Fruit fly (Drosophila melanogaster): ENCODE results near the gene CG33509.

DNA sequence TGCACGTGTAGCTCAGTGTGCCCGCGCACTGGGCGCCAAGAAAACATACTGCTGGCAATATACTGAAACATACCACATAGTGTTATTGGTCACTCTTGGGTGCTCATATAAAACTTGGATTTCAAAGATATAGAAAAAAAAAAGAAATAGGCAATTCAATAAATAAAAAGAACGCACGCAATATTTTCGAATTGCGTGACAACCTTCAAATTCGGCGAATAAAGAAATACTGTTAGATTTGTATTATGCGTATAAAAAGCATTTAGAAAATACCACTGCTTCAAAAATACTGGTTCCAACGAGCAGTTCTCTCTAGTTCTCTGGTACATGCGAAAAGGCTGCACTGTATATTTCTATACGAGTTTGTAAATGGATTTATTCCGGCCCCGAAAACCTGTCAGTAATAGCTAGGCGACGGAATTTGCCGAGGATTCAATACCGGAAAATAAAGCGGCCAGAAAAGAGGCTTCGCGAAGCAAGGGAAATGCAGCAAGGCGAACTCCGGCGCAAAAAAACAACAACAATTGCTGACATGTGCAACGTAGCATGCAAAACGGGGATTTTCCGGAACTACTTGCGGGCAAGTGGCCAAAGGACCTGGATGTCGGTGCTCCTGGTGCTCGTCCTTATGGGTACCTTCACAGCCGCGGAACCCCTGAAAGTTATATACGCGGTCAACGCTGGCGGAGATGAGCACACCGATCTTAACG lies 16.2 kb upstream of the CG33509 start, which contains the start of gene CG9257:
- TF ChIP-seq D (optimal IDR thresholded peaks at IDR 0.05): no peak
- no peak for TF ChIP-seq D (GFP tag; optimal IDR thresholded peaks at IDR 0.05)
- TF ChIP-seq pan (optimal IDR thresholded peaks at IDR 0.05): no peak
- no peak for TF ChIP-seq pan (GFP tag; optimal IDR thresholded peaks at IDR 0.05 in 1 of 2, IDR thresholded peaks at IDR 0.05 in 1 of 2)
- TF ChIP-seq CG7556 (GFP tag; optimal IDR thresholded peaks at IDR 0.05): no peak
